Worm (Caenorhabditis elegans) whole organism, L1 larva: ENCODE measurements around the gene F53C3.4.

Experiments used
- C04F5.9 ChIP-seq: sonication (generic microtip); optimal IDR thresholded peaks from 2 replicates; lab custom pipeline; 2016; ENCODE audit warnings: missing genetic modification characterization, missing compliant biosample characterization
- C16A3.4 ChIP-seq: fragments of 150-350 bp; optimal IDR thresholded peaks from 2 replicates; lab custom pipeline; 2014; ENCODE audit warnings: missing biosample characterization, missing genetic modification characterization
- F16B12.6 ChIP-seq: fragments of 150-350 bp; optimal IDR thresholded peaks from 2 replicates; lab custom pipeline; 2014; ENCODE audit warnings: missing biosample characterization, missing genetic modification characterization
- ama-1 ChIP-seq: fragments of 150-350 bp; optimal IDR thresholded peaks from 2 replicates; lab custom pipeline; 2014
- blmp-1 ChIP-seq: fragments of 150-350 bp; optimal IDR thresholded peaks from 2 replicates; lab custom pipeline; 2014; ENCODE audit warnings: missing biosample characterization, missing genetic modification characterization
- ceh-82 ChIP-seq, 3 experiments: fragments of 150-350 bp in 1 of 3; sonication (generic microtip) in 2 of 3; optimal IDR thresholded peaks; 2 replicates each; lab custom pipeline; 2014 to 2017; ENCODE audit warnings: missing biosample characterization in 3 of 3, missing genetic modification characterization in 3 of 3
- ceh-88 ChIP-seq: fragments of 200-800 bp; sonication (Bioruptor generic); IDR thresholded peaks from 2 replicates; pipeline ENCODE4 v1.3.6; 2022; ENCODE audit warnings: missing genetic modification characterization, missing compliant biosample characterization
- dpl-1 ChIP-seq, 3 experiments: fragments of 150-350 bp in 2 of 3; sonication (generic microtip) in 1 of 3; optimal IDR thresholded peaks; 2 replicates each; lab custom pipeline; 2014 to 2017; ENCODE audit warnings: missing biosample characterization in 3 of 3, missing genetic modification characterization in 3 of 3, missing genetic modification reagents in 3 of 3
- efl-1 ChIP-seq, 4 experiments: fragments of 150-350 bp; optimal IDR thresholded peaks in 3 of 4; peaks in 1 of 4; 1 replicate in 1 of 4; 2 replicates in 3 of 4; lab custom pipeline; 2014; ENCODE audit warnings: missing biosample characterization in 2 of 4, missing genetic modification characterization in 2 of 4, missing genetic modification reagents in 2 of 4
- egl-13 ChIP-seq: sonication (generic microtip); optimal IDR thresholded peaks from 2 replicates; lab custom pipeline; 2016; ENCODE audit warnings: missing genotype, missing genetic modification reagents, missing genetic modification characterization, missing compliant biosample characterization
- irx-1 ChIP-seq: sonication (generic microtip); optimal IDR thresholded peaks from 2 replicates; lab custom pipeline; 2016; ENCODE audit warnings: missing genetic modification characterization, missing compliant biosample characterization
- isw-1 ChIP-seq: fragments of 200-800 bp; sonication (Bioruptor generic); IDR thresholded peaks from 2 replicates; pipeline ENCODE4 v1.3.6; 2022; ENCODE audit warnings: missing genetic modification characterization, missing compliant biosample characterization
- lin-15B ChIP-seq: fragments of 150-350 bp; sonication (generic microtip); optimal IDR thresholded peaks from 3 replicates; lab custom pipeline; 2014; ENCODE audit warnings: missing biosample characterization, missing genetic modification characterization
- lin-39 ChIP-seq: fragments of 150-350 bp; optimal IDR thresholded peaks from 2 replicates; lab custom pipeline; 2014; ENCODE audit warnings: missing biosample characterization, missing genetic modification reagents, missing genetic modification characterization
- mab-9 ChIP-seq: fragments of 200-800 bp; sonication (Bioruptor generic); IDR thresholded peaks from 2 replicates; pipeline ENCODE4 v1.3.6; 2022; ENCODE audit warnings: missing genetic modification reagents, missing genetic modification characterization, missing compliant biosample characterization
- mdl-1 ChIP-seq, 2 experiments: fragments of 150-350 bp; optimal IDR thresholded peaks; 2 replicates each; lab custom pipeline; 2014 to 2017; ENCODE audit warnings: missing biosample characterization in 2 of 2, missing genetic modification characterization in 2 of 2, inconsistent platforms in 1 of 2
- mef-2 ChIP-seq: fragments of 150-350 bp; optimal IDR thresholded peaks from 2 replicates; lab custom pipeline; 2014; ENCODE audit warnings: missing biosample characterization, missing genetic modification characterization
- nhr-11 ChIP-seq: fragments of 150-350 bp; optimal IDR thresholded peaks from 2 replicates; lab custom pipeline; 2014; ENCODE audit warnings: missing biosample characterization, missing genetic modification characterization
- nhr-12 ChIP-seq: sonication (generic microtip); optimal IDR thresholded peaks from 2 replicates; lab custom pipeline; 2017; ENCODE audit warnings: missing biosample characterization, missing genetic modification characterization
- nhr-20 ChIP-seq: sonication (generic microtip); optimal IDR thresholded peaks from 2 replicates; lab custom pipeline; 2016; ENCODE audit warnings: mild to moderate bottlenecking, missing genetic modification characterization, missing compliant biosample characterization
- nhr-237 ChIP-seq: fragments of 150-350 bp; optimal IDR thresholded peaks from 2 replicates; lab custom pipeline; 2014; ENCODE audit warnings: missing biosample characterization, missing genetic modification characterization
- nhr-90 ChIP-seq: sonication (generic microtip); optimal IDR thresholded peaks from 2 replicates; lab custom pipeline; 2016; ENCODE audit warnings: mild to moderate bottlenecking, missing genetic modification characterization, missing compliant biosample characterization; ENCODE audit not compliant: poor library complexity
- pax-3 ChIP-seq: fragments of 200-800 bp; sonication (Bioruptor generic); optimal IDR thresholded peaks from 2 replicates; lab custom pipeline; 2018; ENCODE audit warnings: mild to moderate bottlenecking, missing genetic modification characterization, moderate library complexity, missing compliant biosample characterization
- skn-1 ChIP-seq: fragments of 150-350 bp; optimal IDR thresholded peaks from 2 replicates; lab custom pipeline; 2014; ENCODE audit warnings: missing biosample characterization, missing genetic modification characterization
- snpc-4 ChIP-seq: fragments of 150-350 bp; optimal IDR thresholded peaks from 2 replicates; lab custom pipeline; 2014; ENCODE audit warnings: missing biosample characterization, missing genetic modification characterization
- sox-4 ChIP-seq: sonication (generic microtip); optimal IDR thresholded peaks from 2 replicates; lab custom pipeline; 2016; ENCODE audit warnings: missing genetic modification characterization, missing compliant biosample characterization
- sptf-1 ChIP-seq: fragments of 150-350 bp; optimal IDR thresholded peaks from 2 replicates; lab custom pipeline; 2014; ENCODE audit warnings: missing biosample characterization, missing genetic modification characterization
- unc-130 ChIP-seq: fragments of 150-350 bp; optimal IDR thresholded peaks from 2 replicates; lab custom pipeline; 2017; ENCODE audit warnings: missing biosample characterization, missing genetic modification characterization, inconsistent platforms
- unc-62 ChIP-seq: fragments of 150-350 bp; optimal IDR thresholded peaks from 2 replicates; lab custom pipeline; 2014; ENCODE audit warnings: missing biosample characterization, missing genetic modification reagents, missing genetic modification characterization
- unc-98 ChIP-seq: fragments of 200-800 bp; sonication (Bioruptor generic); IDR thresholded peaks from 2 replicates; pipeline ENCODE4 v1.3.6; 2022; ENCODE audit warnings: missing genetic modification characterization, missing compliant biosample characterization
- vab-15 ChIP-seq: sonication (generic microtip); optimal IDR thresholded peaks from 2 replicates; lab custom pipeline; 2017; ENCODE audit warnings: missing genotype, mild to moderate bottlenecking, missing genetic modification characterization, missing compliant biosample characterization
- xbp-1 ChIP-seq: sonication (generic microtip); optimal IDR thresholded peaks from 2 replicates; lab custom pipeline; 2016; ENCODE audit warnings: missing genetic modification characterization, missing compliant biosample characterization
- ztf-11 ChIP-seq, 2 experiments: sonication (generic microtip); optimal IDR thresholded peaks; 2 replicates each; lab custom pipeline; 2016 to 2017; ENCODE audit warnings: missing genetic modification characterization in 2 of 2, missing biosample characterization in 1 of 2, missing compliant biosample characterization in 1 of 2
- ztf-4 ChIP-seq: fragments of 150-350 bp; optimal IDR thresholded peaks from 2 replicates; lab custom pipeline; 2014; ENCODE audit warnings: missing biosample characterization, missing genetic modification characterization

The F53C3.4 gene

DNA sequence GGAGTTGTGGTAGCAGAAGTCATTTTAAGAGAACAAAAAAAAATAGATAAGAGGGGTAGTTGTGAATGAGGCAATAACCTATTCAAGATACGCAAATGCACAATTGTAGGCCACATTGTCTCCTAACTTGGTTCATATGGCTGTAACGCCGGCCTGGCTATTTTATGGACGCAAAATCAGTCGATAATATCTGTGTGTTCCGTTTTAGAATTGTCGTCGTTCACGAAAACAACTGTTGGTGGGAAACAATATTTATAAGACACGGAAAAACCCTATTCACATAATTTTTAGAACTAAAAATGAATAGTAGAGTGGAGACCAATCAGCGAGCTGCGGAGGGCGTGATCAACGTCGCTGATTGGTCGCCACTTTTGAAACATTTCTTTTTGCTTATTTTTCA is 23.3 kb upstream of the F53C3.4 start, which contains the start of gene sdz-7:
TSS of gene sdz-7 (minus strand) at position 101 of the 400 bp plus-strand sequence.
- no peak for TF ChIP-seq irx-1 (tag; lab: Kevin White, UChicago)
- TF ChIP-seq efl-1 (optimal IDR thresholded peaks at IDR 0.05; lab: Kevin White, UChicago) = no peak
- no peak for TF ChIP-seq efl-1 (GFP tag; optimal IDR thresholded peaks at IDR 0.05 in 1 of 2; lab: Kevin White, UChicago)
- TF ChIP-seq mdl-1 (tag; optimal IDR thresholded peaks at IDR 0.05; lab: Kevin White, UChicago) = no peak
- TF ChIP-seq ztf-4 (tag; lab: Kevin White, UChicago) = no peak
- no peak for TF ChIP-seq C16A3.4 (tag; lab: Kevin White, UChicago)

DNA sequence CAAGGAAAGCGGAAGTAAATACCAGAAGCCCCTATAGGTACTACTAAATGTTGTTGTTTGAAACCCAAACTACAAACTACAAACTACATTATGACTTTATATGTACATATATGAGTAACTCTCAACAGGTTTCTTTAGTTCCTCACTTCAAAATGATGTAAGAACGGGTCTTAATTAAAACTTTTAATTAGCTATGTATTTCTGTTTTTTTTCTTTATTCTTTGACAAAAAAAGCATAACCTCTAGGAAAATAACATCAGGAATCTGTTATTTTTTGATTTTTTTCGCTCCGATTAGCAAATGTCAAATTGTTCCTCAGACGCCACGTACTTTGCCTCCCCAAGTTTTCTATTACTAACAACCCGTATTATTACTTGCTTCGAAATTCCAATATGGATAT is 22.9 kb upstream of the F53C3.4 start, which contains the start of gene srh-250:
TSS of gene srh-250 (plus strand) at position 301 of the 400 bp plus-strand sequence.
- TF ChIP-seq sox-4 (tag; lab: Kevin White, UChicago) = no peak

DNA sequence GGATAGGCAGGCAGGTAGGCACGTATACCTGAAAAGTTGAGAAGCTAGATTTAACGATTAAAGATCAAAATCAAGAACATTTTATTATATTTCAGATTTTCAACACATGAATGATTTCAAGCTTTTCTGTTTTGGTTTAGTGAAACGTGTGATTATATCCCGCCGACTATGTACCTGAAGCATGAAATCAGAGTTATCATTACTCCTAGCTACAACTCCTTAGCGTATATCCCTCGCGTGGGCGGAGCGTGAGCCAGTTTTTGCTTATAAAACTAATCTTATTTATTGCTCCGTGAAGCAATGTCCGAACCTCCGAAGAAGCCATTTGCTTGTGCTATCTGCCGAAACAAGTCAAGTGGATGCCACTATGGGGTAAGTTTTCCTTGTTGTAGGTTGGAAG is 21.3 kb upstream of the F53C3.4 start, which contains the start of gene nhr-166:
TSS of gene nhr-166 (plus strand) at position 301 of the 400 bp plus-strand sequence.
- TF ChIP-seq ama-1 (no peak), blmp-1 (tag; lab: Kevin White, UChicago) (no peak), nhr-11 (tag; lab: Kevin White, UChicago) (no peak), nhr-12 (no peak), ceh-88 (GFP tag; lab: Robert Waterston, UW) (no peak), ceh-82 (tag; optimal IDR thresholded peaks at IDR 0.05; lab: Kevin White, UChicago) (no peak), vab-15 (tag; lab: Kevin White, UChicago) (no peak), sptf-1 (tag; lab: Kevin White, UChicago) (no peak), mef-2 (tag; lab: Kevin White, UChicago) (no peak), nhr-90 (tag; lab: Kevin White, UChicago) (no peak), unc-130 (no peak), F16B12.6 (no peak), skn-1 (tag; lab: Kevin White, UChicago) (no peak), xbp-1 (tag; lab: Kevin White, UChicago) (no peak), nhr-237 (no peak), mab-9 (GFP tag; lab: Robert Waterston, UW) (no peak), C04F5.9 (no peak)

DNA sequence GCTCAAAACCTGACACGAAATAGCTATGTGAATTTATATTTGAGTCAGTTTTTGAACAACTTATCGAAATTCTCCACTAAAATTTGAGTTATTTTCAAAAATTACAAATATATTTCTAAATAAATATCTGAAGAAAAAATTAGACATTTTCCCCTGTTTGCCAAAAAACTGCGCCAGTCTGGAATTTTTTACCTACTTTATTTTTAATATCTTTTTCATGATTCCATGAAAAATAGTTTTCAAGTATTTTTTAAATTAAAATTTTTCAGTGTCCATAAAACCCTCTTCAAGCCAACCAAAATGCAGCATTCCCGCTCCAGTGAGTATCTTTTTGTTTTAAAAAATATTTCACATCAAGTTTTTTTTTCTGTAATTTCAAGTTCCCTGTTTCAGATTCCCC is 10.1 kb upstream of the F53C3.4 start, which contains the start of gene F53C3.8:
TSS of gene F53C3.8 (plus strand) at position 301 of the 400 bp plus-strand sequence.
- no peak for TF ChIP-seq nhr-20 (tag; lab: Kevin White, UChicago)
- no peak for TF ChIP-seq unc-98
- TF ChIP-seq isw-1 = no peak
- no peak for TF ChIP-seq ztf-11 (tag; optimal IDR thresholded peaks at IDR 0.05; lab: Kevin White, UChicago)
- TF ChIP-seq unc-62 (GFP tag; lab: Kevin White, UChicago) = no peak
- TF ChIP-seq ceh-82 (tag; optimal IDR thresholded peaks at IDR 0.05; lab: Kevin White, UChicago) = no peak
- TF ChIP-seq sox-4 (tag; lab: Kevin White, UChicago) = no peak
- no peak for TF ChIP-seq snpc-4 (tag; lab: Kevin White, UChicago)
- TF ChIP-seq dpl-1 (GFP tag; optimal IDR thresholded peaks at IDR 0.05; lab: Kevin White, UChicago) = no peak

DNA sequence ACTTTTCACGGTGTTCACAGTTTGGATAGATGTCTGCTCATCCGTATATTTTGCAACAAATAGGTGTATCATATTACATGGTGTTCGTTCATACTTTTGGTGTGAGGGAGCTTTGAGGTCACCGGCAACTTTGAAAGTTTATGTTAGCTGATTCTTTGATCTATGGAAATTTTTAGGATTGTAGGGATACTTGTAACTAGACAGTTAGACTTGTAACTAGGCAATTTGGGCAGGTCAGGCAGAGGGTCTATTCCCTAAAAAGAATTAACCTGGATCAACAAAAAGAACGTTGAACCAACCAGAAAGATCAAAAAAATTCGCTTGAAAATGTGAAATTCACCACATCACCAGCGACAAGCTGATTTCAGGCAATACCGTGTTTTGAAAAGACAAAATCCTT is 7.3 kb upstream of the F53C3.4 start:
- TF ChIP-seq lin-15B (tag; lab: Kevin White, UChicago) = no peak
- no peak for TF ChIP-seq nhr-20 (tag; lab: Kevin White, UChicago)
- no peak for TF ChIP-seq pax-3 (tag; lab: Kevin White, UChicago)
- TF ChIP-seq egl-13 (tag; lab: Kevin White, UChicago) = no peak
- no peak for TF ChIP-seq lin-39 (tag; lab: Kevin White, UChicago)
- no peak for TF ChIP-seq skn-1 (tag; lab: Kevin White, UChicago)
- no peak for TF ChIP-seq C16A3.4 (tag; lab: Kevin White, UChicago)
